Worm (Caenorhabditis elegans): ENCODE results near the gene abl-1.

abl-1 gene

ce11 chrX:10624157-10624623 is at the start of gene abl-1:
Gene abl-1 (minus strand): TSS chrX:10624207.
- TF ChIP-seq mep-1 (tag; optimal IDR thresholded peaks at IDR 0.05) (peak; percentile 45), pha-4 (GFP tag; IDR thresholded peaks at IDR 0.05) (no peak), pha-4 (tag; optimal IDR thresholded peaks at IDR 0.05) (peak; percentile 3), nhr-6 (tag; optimal IDR thresholded peaks at IDR 0.05) (peak; percentile 28), hmg-1.1 (GFP tag; IDR thresholded peaks at IDR 0.05) (peak; percentile 42; the same call in 1 of the 2 replicates), unc-62 (GFP tag; optimal IDR thresholded peaks at IDR 0.05 in 1 of 2) (peak in 1 of 2 experiments; percentile 88), unc-62 (tag; optimal IDR thresholded peaks at IDR 0.05) (no peak), ceh-82 (tag; optimal IDR thresholded peaks at IDR 0.05) (no peak), lin-38 (GFP tag; IDR thresholded peaks at IDR 0.05) (peak; percentile 82), lsy-2 (tag; optimal IDR thresholded peaks at IDR 0.05) (peak in 1 of 2 experiments; percentile 43), skn-1 (tag; optimal IDR thresholded peaks at IDR 0.05) (no peak), nhr-28 (tag; optimal IDR thresholded peaks at IDR 0.05) (peak; percentile 17), snpc-1.2 (GFP tag; IDR thresholded peaks at IDR 0.05) (no peak), lin-15B (tag; optimal IDR thresholded peaks at IDR 0.05) (no peak)

ce11 chrX:10670198-10670597 is 46.2 kb upstream of the abl-1 start:
- TF ChIP-seq tag-97 (GFP tag; IDR thresholded peaks at IDR 0.05) (0 out of 2 replicates have a peak, but pooled peaks have one; percentile 56), lin-38 (GFP tag; IDR thresholded peaks at IDR 0.05) (no peak), aha-1 (tag) (peak; percentile 95)

- TF ChIP-seq zip-11 (GFP tag; IDR thresholded peaks at IDR 0.05): 0 out of 2 replicates have a peak, but pooled peaks have one; percentile 11
- TF ChIP-seq ctbp-1 (GFP tag; IDR thresholded peaks at IDR 0.05): peak; percentile 27; the same call in 1 of the 2 replicates
- peak; percentile 56 for TF ChIP-seq Y48G9A.11 (GFP tag; IDR thresholded peaks at IDR 0.05)
- no peak for TF ChIP-seq daf-8 (GFP tag; IDR thresholded peaks at IDR 0.05)
- peak; percentile 73 for TF ChIP-seq lin-1 (GFP tag; IDR thresholded peaks at IDR 0.05)
- peak; percentile 72; the same call in 1 of the 2 replicates for TF ChIP-seq Y105C5A.15 (GFP tag; IDR thresholded peaks at IDR 0.05)
- no peak for TF ChIP-seq nhr-76 (tag; optimal IDR thresholded peaks at IDR 0.05)
- no peak for TF ChIP-seq set-16 (GFP tag; IDR thresholded peaks at IDR 0.05)
- peak; percentile 95 for TF ChIP-seq aha-1 (tag)
- TF ChIP-seq dmd-6 (GFP tag; IDR thresholded peaks at IDR 0.05): peak; percentile 51
- TF ChIP-seq ces-1 (GFP tag; optimal IDR thresholded peaks at IDR 0.05): no peak
- peak; percentile 39 for TF ChIP-seq nhr-77 (tag; optimal IDR thresholded peaks at IDR 0.05)
- peak; percentile 22; the same call in 1 of the 2 replicates for TF ChIP-seq hmg-1.1 (GFP tag; IDR thresholded peaks at IDR 0.05)
- no peak for TF ChIP-seq cey-2 (tag; optimal IDR thresholded peaks at IDR 0.05; ENCODE audit: borderline replicate concordance, insufficient read depth)
- no peak for TF ChIP-seq mdt-29 (GFP tag; IDR thresholded peaks at IDR 0.05)
- peak; percentile 78 for TF ChIP-seq vab-7 (GFP tag; IDR thresholded peaks at IDR 0.05)
- TF ChIP-seq F44E2.7 (GFP tag; IDR thresholded peaks at IDR 0.05): 0 out of 2 replicates have a peak, but pooled peaks have one; percentile 71
- 0 out of 2 replicates have a peak, but pooled peaks have one; percentile 43 for TF ChIP-seq D1046.2 (GFP tag; IDR thresholded peaks at IDR 0.05)
- TF ChIP-seq F26F4.8 (GFP tag; conservative IDR thresholded peaks at IDR 0.05): peak; percentile 59; the same call in 1 of the 2 replicates
- no peak for TF ChIP-seq mdl-1 (tag; optimal IDR thresholded peaks at IDR 0.05)
- TF ChIP-seq saeg-2 (GFP tag; IDR thresholded peaks at IDR 0.05): no peak
- TF ChIP-seq arid-1 (GFP tag; conservative IDR thresholded peaks at IDR 0.05): peak; percentile 59; the same call in 1 of the 2 replicates
- peak; percentile 48; the same call in 1 of the 2 replicates for TF ChIP-seq madf-9 (GFP tag; conservative IDR thresholded peaks at IDR 0.05)
- TF ChIP-seq lin-29 (GFP tag; IDR thresholded peaks at IDR 0.05): no peak
- TF ChIP-seq nhr-6 (tag; optimal IDR thresholded peaks at IDR 0.05): no peak
- TF ChIP-seq nhr-28 (tag; optimal IDR thresholded peaks at IDR 0.05): peak; percentile 13
- peak; percentile 33 for TF ChIP-seq dve-1 (tag; optimal IDR thresholded peaks at IDR 0.05; ENCODE audit: insufficient read depth)
- TF ChIP-seq T26A8.4 (GFP tag; IDR thresholded peaks at IDR 0.05): peak; percentile 27
- TF ChIP-seq mes-2 (tag; optimal IDR thresholded peaks at IDR 0.05; ENCODE audit: poor library complexity, severe bottlenecking): peak; percentile 82
- TF ChIP-seq lsy-2 (tag; optimal IDR thresholded peaks at IDR 0.05): peak in 1 of 2 experiments; percentile 46
- TF ChIP-seq dpl-1 (GFP tag; optimal IDR thresholded peaks at IDR 0.05): no peak
- 0 out of 2 replicates have a peak, but pooled peaks have one; percentile 43 for TF ChIP-seq tra-1 (GFP tag; IDR thresholded peaks at IDR 0.05)
- TF ChIP-seq zip-2 (tag; optimal IDR thresholded peaks at IDR 0.05): peak; percentile 58
- TF ChIP-seq aly-2 (tag; optimal IDR thresholded peaks at IDR 0.05): no peak
These were observed 43.7 kb upstream of the abl-1 start for ce11 chrX:10667424-10668291.

Data from whole organism, L4 larva.